Worm (Caenorhabditis elegans) whole organism, L4 larva: ENCODE measurements around the gene best-7.
"Not testable (repeated sequence)": the region's sequence is repeated elsewhere in the genome, so short reads cannot be mapped to it uniquely, and the experiment has no call there.

Experiments
- F10B5.3 ChIP-seq: sonication (generic microtip); optimal IDR thresholded peaks from 2 replicates; lab custom pipeline; 2016; ENCODE audit warnings: mild to moderate bottlenecking, missing genetic modification characterization, missing compliant biosample characterization
- T26A8.4 ChIP-seq: fragments of 200-800 bp; sonication (Bioruptor generic); IDR thresholded peaks from 2 replicates; pipeline ENCODE4 v1.3.6; 2022; ENCODE audit warnings: missing genetic modification characterization, missing compliant biosample characterization
- Y5F2A.4 ChIP-seq: fragments of 200-800 bp; sonication (Bioruptor generic); optimal IDR thresholded peaks from 2 replicates; lab custom pipeline; 2018; ENCODE audit warnings: mild to moderate bottlenecking, missing genetic modification characterization, missing compliant biosample characterization
- ZK546.5 ChIP-seq, 2 experiments: sonication (generic microtip); optimal IDR thresholded peaks; 2 replicates each; lab custom pipeline; 2017; ENCODE audit warnings: missing biosample characterization in 2 of 2, missing genetic modification characterization in 2 of 2
- aha-1 ChIP-seq: fragments of 150-350 bp; peaks from one replicate; lab custom pipeline; 2014; ENCODE audit warnings: missing biosample characterization, missing genetic modification characterization
- ama-1 ChIP-seq: fragments of 150-350 bp; optimal IDR thresholded peaks from 2 replicates; lab custom pipeline; 2014; ENCODE audit warnings: inconsistent platforms, mixed read lengths
- ceh-28 ChIP-seq: fragments of 150-350 bp; optimal IDR thresholded peaks from 2 replicates; lab custom pipeline; 2014; ENCODE audit warnings: missing biosample characterization, missing genetic modification reagents, missing genetic modification characterization
- ceh-32 ChIP-seq: sonication (generic microtip); optimal IDR thresholded peaks from 2 replicates; lab custom pipeline; 2016; ENCODE audit warnings: mild to moderate bottlenecking, missing genetic modification characterization, missing compliant biosample characterization; ENCODE audit not compliant: poor library complexity
- ceh-44 ChIP-seq: fragments of 200-800 bp; sonication (Bioruptor generic); IDR thresholded peaks from 2 replicates; pipeline ENCODE4 v1.3.6; 2022; ENCODE audit warnings: missing genetic modification reagents, missing genetic modification characterization, missing compliant biosample characterization
- ctbp-1 ChIP-seq: fragments of 200-800 bp; sonication (Bioruptor generic); IDR thresholded peaks from 2 replicates; pipeline ENCODE4 v1.3.6; 2022; ENCODE audit warnings: missing genetic modification reagents, missing genetic modification characterization, missing compliant biosample characterization
- daf-12 ChIP-seq: fragments of 150-350 bp; optimal IDR thresholded peaks from 2 replicates; lab custom pipeline; 2014; ENCODE audit warnings: missing biosample characterization, missing genetic modification reagents, missing genetic modification characterization
- daf-16 ChIP-seq, 3 experiments: sonication (generic microtip); optimal IDR thresholded peaks; 2 replicates each; lab custom pipeline; 2016 to 2017; ENCODE audit warnings: missing genetic modification characterization in 3 of 3, missing genetic modification reagents in 3 of 3, mild to moderate bottlenecking in 2 of 3, missing compliant biosample characterization in 2 of 3, missing biosample characterization in 1 of 3, moderate library complexity in 1 of 3
- dmd-6 ChIP-seq: fragments of 200-800 bp; sonication (Bioruptor generic); IDR thresholded peaks from 2 replicates; pipeline ENCODE4 v1.3.6; 2022; ENCODE audit warnings: missing genetic modification reagents, missing genetic modification characterization, missing compliant biosample characterization
- dmd-8 ChIP-seq: fragments of 200-800 bp; sonication (Bioruptor generic); IDR thresholded peaks from 2 replicates; pipeline ENCODE4 v1.3.6; 2022; ENCODE audit warnings: missing genetic modification characterization, missing compliant biosample characterization
- dve-1 ChIP-seq: sonication (generic microtip); optimal IDR thresholded peaks from 2 replicates; lab custom pipeline; 2017; ENCODE audit warnings: antibody characterized with exemption, mild to moderate bottlenecking, missing genetic modification characterization, missing compliant biosample characterization; ENCODE audit not compliant: insufficient read depth
- egl-27 ChIP-seq: sonication (generic microtip); optimal IDR thresholded peaks from 3 replicates; lab custom pipeline; 2017; ENCODE audit warnings: missing biosample characterization, missing genetic modification reagents, missing genetic modification characterization
- egl-43 ChIP-seq: fragments of 200-800 bp; sonication (Bioruptor generic); IDR thresholded peaks from 2 replicates; pipeline ENCODE4 v1.3.6; 2022; ENCODE audit warnings: missing genetic modification reagents, missing genetic modification characterization, missing compliant biosample characterization
- fkh-10 ChIP-seq: fragments of 150-350 bp; optimal IDR thresholded peaks from 2 replicates; lab custom pipeline; 2014; ENCODE audit warnings: missing biosample characterization, missing genetic modification reagents, missing genetic modification characterization
- hlh-11 ChIP-seq: fragments of 200-800 bp; sonication (Bioruptor generic); optimal IDR thresholded peaks from 2 replicates; lab custom pipeline; 2018; ENCODE audit warnings: mild to moderate bottlenecking, missing genetic modification characterization, missing compliant biosample characterization
- jun-1 ChIP-seq: fragments of 150-350 bp; optimal IDR thresholded peaks from 2 replicates; lab custom pipeline; 2014; ENCODE audit warnings: missing biosample characterization, missing genetic modification reagents, missing genetic modification characterization
- lin-1 ChIP-seq: fragments of 200-800 bp; sonication (Bioruptor generic); IDR thresholded peaks from 2 replicates; pipeline ENCODE4 v1.3.6; 2022; ENCODE audit warnings: missing genetic modification reagents, missing genetic modification characterization, missing compliant biosample characterization
- lin-15B ChIP-seq: fragments of 150-350 bp; sonication (generic microtip); optimal IDR thresholded peaks from 3 replicates; lab custom pipeline; 2014; ENCODE audit warnings: missing biosample characterization, missing genetic modification characterization
- madf-9 ChIP-seq: fragments of 200-800 bp; sonication (Bioruptor generic); conservative IDR thresholded peaks from 2 replicates; pipeline ENCODE4 v1.3.6; 2022; ENCODE audit warnings: missing genetic modification reagents, missing genetic modification characterization, missing compliant biosample characterization
- mep-1 ChIP-seq: fragments of 150-350 bp; sonication (generic microtip); optimal IDR thresholded peaks from 3 replicates; lab custom pipeline; 2014; ENCODE audit warnings: missing biosample characterization, missing genetic modification characterization
- mxl-2 ChIP-seq: fragments of 200-800 bp; sonication (Bioruptor generic); conservative IDR thresholded peaks from 2 replicates; pipeline ENCODE4 v1.3.6; 2022; ENCODE audit warnings: missing genetic modification reagents, missing genetic modification characterization, missing compliant biosample characterization
- nhr-25 ChIP-seq: sonication (generic microtip); optimal IDR thresholded peaks from 2 replicates; lab custom pipeline; 2017; ENCODE audit warnings: missing genetic modification characterization, mild to moderate bottlenecking, missing compliant biosample characterization, antibody characterized with exemption, moderate library complexity, borderline replicate concordance; ENCODE audit not compliant: insufficient read depth
- nhr-41 ChIP-seq: fragments of 200-800 bp; sonication (Bioruptor generic); IDR thresholded peaks from 2 replicates; pipeline ENCODE4 v1.3.6; 2022; ENCODE audit warnings: missing genetic modification reagents, missing genetic modification characterization, missing compliant biosample characterization
- nhr-48 ChIP-seq: sonication (generic microtip); optimal IDR thresholded peaks from 2 replicates; lab custom pipeline; 2016; ENCODE audit warnings: mild to moderate bottlenecking, missing genetic modification characterization, missing compliant biosample characterization
- nhr-77 ChIP-seq: fragments of 150-350 bp; optimal IDR thresholded peaks from 2 replicates; lab custom pipeline; 2014; ENCODE audit warnings: missing biosample characterization, missing genetic modification characterization
- php-3 ChIP-seq: fragments of 200-800 bp; sonication (Bioruptor generic); IDR thresholded peaks from 2 replicates; pipeline ENCODE4 v1.3.6; 2022; ENCODE audit warnings: missing genetic modification reagents, missing genetic modification characterization, missing compliant biosample characterization
- pqm-1 ChIP-seq: sonication (generic microtip); optimal IDR thresholded peaks from 2 replicates; lab custom pipeline; 2017; ENCODE audit warnings: missing biosample characterization, missing genetic modification characterization
- saeg-2 ChIP-seq: fragments of 200-800 bp; sonication (Bioruptor generic); IDR thresholded peaks from 2 replicates; pipeline ENCODE4 v1.3.6; 2022; ENCODE audit warnings: missing genetic modification reagents, missing genetic modification characterization, missing compliant biosample characterization
- set-16 ChIP-seq: fragments of 200-800 bp; sonication (Bioruptor generic); IDR thresholded peaks from 2 replicates; pipeline ENCODE4 v1.3.6; 2022; ENCODE audit warnings: missing genetic modification reagents, missing genetic modification characterization, missing compliant biosample characterization
- skn-1 ChIP-seq: fragments of 150-350 bp; optimal IDR thresholded peaks from 2 replicates; lab custom pipeline; 2014; ENCODE audit warnings: missing biosample characterization, missing genetic modification characterization
- snpc-4 ChIP-seq: fragments of 150-350 bp; optimal IDR thresholded peaks from 2 replicates; lab custom pipeline; 2014; ENCODE audit warnings: missing biosample characterization, missing genetic modification characterization
- spr-3 ChIP-seq: fragments of 200-800 bp; sonication (Bioruptor generic); optimal IDR thresholded peaks from 2 replicates; lab custom pipeline; 2018; ENCODE audit warnings: mild to moderate bottlenecking, missing genetic modification characterization, missing compliant biosample characterization
- tag-97 ChIP-seq: fragments of 200-800 bp; sonication (Bioruptor generic); IDR thresholded peaks from 2 replicates; pipeline ENCODE4 v1.3.6; 2022; ENCODE audit warnings: missing genetic modification characterization, missing compliant biosample characterization
- unc-62 ChIP-seq, 3 experiments: fragments of 150-350 bp in 1 of 3; sonication (generic microtip); optimal IDR thresholded peaks in 2 of 3; peaks in 1 of 3; 1 replicate in 1 of 3; 2 replicates in 2 of 3; lab custom pipeline; 2014 to 2017; ENCODE audit warnings: missing biosample characterization in 3 of 3, missing genetic modification characterization in 3 of 3, missing genetic modification reagents in 3 of 3, missing genotype in 1 of 3
- zag-1 ChIP-seq: fragments of 150-350 bp; optimal IDR thresholded peaks from 2 replicates; lab custom pipeline; 2014; ENCODE audit warnings: missing biosample characterization, missing genetic modification characterization
- zfp-3 ChIP-seq: fragments of 200-800 bp; sonication (Bioruptor generic); conservative IDR thresholded peaks from 2 replicates; pipeline ENCODE4 v1.3.6; 2022; ENCODE audit warnings: missing genetic modification reagents, missing genetic modification characterization, missing compliant biosample characterization
- ztf-11 ChIP-seq: fragments of 150-350 bp; optimal IDR thresholded peaks from 2 replicates; lab custom pipeline; 2014; ENCODE audit warnings: missing biosample characterization, missing genetic modification characterization

The best-7 gene

DNA sequence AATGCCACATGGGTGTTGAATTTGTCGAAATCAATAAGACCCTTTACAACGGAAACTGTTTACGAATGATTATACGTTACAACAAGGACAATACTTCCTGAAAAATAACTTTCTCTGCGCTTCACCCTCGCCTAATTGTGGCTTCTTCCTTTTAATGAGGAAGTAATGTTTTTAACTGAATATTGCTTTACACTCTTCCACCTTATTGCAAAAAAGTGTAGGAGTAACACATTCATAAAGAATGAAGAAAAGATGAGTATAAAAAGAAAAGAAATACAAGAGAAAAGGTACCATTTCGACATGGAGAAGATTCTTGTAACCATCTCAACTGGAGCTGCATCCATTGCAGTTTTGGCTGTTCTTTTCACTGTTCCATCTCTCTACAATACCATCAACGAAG, 33.0 kb upstream of the best-7 start, which contains the start of gene col-126:
col-126 (plus strand) TSS at position 301 of the 400 bp plus-strand sequence.
- TF ChIP-seq dve-1; spr-3 (GFP tag; lab: Kevin White, UChicago); ctbp-1 (GFP tag; lab: Robert Waterston, UW): not testable (repeated sequence)
- TF ChIP-seq, all 104 proteins: peak for 0; not testable (repeated sequence) for 104

DNA sequence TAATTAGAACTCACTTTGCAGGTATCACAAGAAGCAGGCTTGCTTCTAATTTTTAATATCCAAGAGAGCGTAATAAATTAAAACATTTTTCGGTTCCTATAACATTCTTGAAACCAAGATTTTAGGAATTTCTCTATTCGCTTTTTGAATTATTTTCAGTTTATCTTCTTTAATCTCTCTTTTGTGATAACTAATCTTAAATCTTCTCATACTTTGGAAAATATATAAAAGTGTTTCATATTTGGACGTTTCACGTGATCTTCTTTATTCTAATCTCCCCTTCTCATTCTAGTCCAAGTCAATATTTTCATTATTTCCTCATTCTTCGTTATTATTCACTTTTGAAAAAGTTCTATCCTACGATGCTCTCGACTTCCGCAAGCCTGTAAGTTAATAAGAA, 31.4 kb upstream of the best-7 start, which contains the start of gene F54D1.1:
F54D1.1 (plus strand) TSS at position 301 of the 400 bp plus-strand sequence.
- TF ChIP-seq madf-9 (GFP tag; lab: Robert Waterston, UW) (no peak), ceh-32 (tag; lab: Kevin White, UChicago) (no peak), zfp-3 (GFP tag; lab: Robert Waterston, UW) (no peak)

DNA sequence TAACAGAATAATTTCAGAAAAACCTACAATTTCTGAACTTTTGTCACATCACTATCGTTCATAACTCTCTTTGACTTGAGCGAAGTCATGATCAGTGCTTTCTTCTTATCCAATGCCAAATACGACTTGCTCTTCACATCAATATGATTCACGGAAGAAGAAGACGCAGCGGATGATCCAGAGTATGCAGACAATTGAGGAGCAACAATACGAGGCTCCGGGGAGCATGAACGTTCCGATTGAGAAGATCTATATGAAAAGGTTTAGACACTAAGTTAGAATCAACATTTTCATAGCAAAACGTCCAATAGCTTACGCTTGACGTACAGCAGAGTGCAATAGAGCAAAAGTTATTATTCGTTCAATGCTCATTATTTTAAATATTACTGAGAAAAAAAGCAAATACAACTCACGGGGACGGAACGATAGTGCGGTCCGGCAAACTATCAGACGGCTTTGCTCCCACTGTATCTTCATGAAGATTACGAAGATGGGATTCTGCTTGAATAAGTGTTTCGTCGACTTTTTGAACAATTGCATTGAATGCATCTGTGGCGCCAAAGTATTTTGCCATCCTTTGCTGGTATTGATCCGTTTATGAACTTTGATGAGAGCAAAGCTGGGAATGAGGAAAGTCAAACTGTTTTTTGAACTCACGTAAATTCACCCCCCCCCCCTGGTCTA, 30.6 kb upstream of the best-7 start, which contains the start of gene C05C12.5:
C05C12.5 (minus strand) TSS at position 642 of the 684 bp plus-strand sequence.
- TF ChIP-seq aha-1 (tag; lab: Kevin White, UChicago), result peak; percentile 91
- TF ChIP-seq php-3 (GFP tag; lab: Robert Waterston, UW), result no peak
- peak in 1 of 2 experiments; percentile 88 for TF ChIP-seq unc-62 (GFP tag; optimal IDR thresholded peaks at IDR 0.05 in 1 of 2; lab: Kevin White, UChicago)
- TF ChIP-seq unc-62 (tag; optimal IDR thresholded peaks at IDR 0.05; lab: Kevin White, UChicago), result no peak

DNA sequence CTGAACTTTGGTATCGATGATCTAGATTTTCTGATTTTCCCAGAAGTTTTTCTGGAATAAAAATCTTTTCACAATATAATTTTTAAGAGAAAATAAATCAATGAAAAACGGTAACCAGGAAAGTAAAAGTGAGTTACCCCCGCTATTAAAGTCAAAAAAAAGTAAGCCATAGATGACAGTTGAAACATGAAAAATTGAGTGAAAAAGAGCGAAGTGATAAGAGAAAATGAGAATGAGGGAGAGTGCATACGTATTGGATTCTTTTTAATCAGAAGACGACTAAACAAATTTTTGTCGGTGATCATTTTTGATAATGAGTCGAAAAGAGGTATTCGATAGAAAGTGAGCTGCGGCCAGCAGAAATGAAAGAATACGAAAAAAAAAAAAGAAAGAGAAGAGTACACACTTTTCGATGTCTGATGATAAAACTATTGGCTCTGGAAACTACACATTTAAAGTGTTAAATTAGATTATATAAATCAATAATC, 29.4 kb upstream of the best-7 start, which contains the start of gene gtl-1:
gtl-1 (minus strand) TSS at position 51 of the 488 bp plus-strand sequence.
- no peak for TF ChIP-seq lin-1 (GFP tag; lab: Robert Waterston, UW)
- TF ChIP-seq ZK546.5 (tag; optimal IDR thresholded peaks at IDR 0.05; lab: Kevin White, UChicago), result no peak
- TF ChIP-seq jun-1, result no peak
- TF ChIP-seq ztf-11, result no peak
- no peak for TF ChIP-seq F10B5.3 (tag; lab: Kevin White, UChicago)
- TF ChIP-seq spr-3 (GFP tag; lab: Kevin White, UChicago), result no peak
- no peak for TF ChIP-seq nhr-25
- TF ChIP-seq daf-16 (GFP tag; optimal IDR thresholded peaks at IDR 0.05; lab: Kevin White, UChicago), result no peak
- peak; percentile 37 for TF ChIP-seq daf-16 (tag; optimal IDR thresholded peaks at IDR 0.05; lab: Kevin White, UChicago)
- TF ChIP-seq T26A8.4 (GFP tag; lab: Robert Waterston, UW), result no peak
- TF ChIP-seq ceh-44 (GFP tag; lab: Robert Waterston, UW), result no peak
- no peak for TF ChIP-seq ceh-32 (tag; lab: Kevin White, UChicago)
- TF ChIP-seq Y5F2A.4 (GFP tag; lab: Kevin White, UChicago), result no peak
- TF ChIP-seq dmd-6, result peak; percentile 73
- TF ChIP-seq daf-12 (tag; lab: Kevin White, UChicago), result no peak
- TF ChIP-seq saeg-2 (GFP tag; lab: Robert Waterston, UW), result no peak
- no peak for TF ChIP-seq ama-1 (lab: Kevin White, UChicago)
- TF ChIP-seq nhr-48 (tag; lab: Kevin White, UChicago), result no peak
- TF ChIP-seq mxl-2 (GFP tag; lab: Robert Waterston, UW), result no peak
- TF ChIP-seq nhr-77 (tag; lab: Kevin White, UChicago), result no peak
- TF ChIP-seq ceh-28, result no peak
- peak; percentile 96 for TF ChIP-seq pqm-1 (tag; lab: Kevin White, UChicago)
- no peak for TF ChIP-seq zag-1 (tag; lab: Kevin White, UChicago)
- no peak for TF ChIP-seq skn-1
- TF ChIP-seq tag-97, result no peak
- no peak for TF ChIP-seq fkh-10 (GFP tag; lab: Kevin White, UChicago)
- TF ChIP-seq hlh-11 (tag; lab: Kevin White, UChicago), result peak; percentile 45
- TF ChIP-seq set-16, result no peak
- TF ChIP-seq snpc-4 (tag; lab: Kevin White, UChicago), result no peak
- no peak for TF ChIP-seq dmd-8 (GFP tag; lab: Robert Waterston, UW)
- TF ChIP-seq egl-43 (GFP tag; lab: Robert Waterston, UW), result no peak
- no peak for TF ChIP-seq lin-15B (tag; lab: Kevin White, UChicago)
- no peak for TF ChIP-seq egl-27
- TF ChIP-seq aha-1 (tag; lab: Kevin White, UChicago), result no peak
- TF ChIP-seq mep-1, result no peak
- TF ChIP-seq unc-62 (GFP tag; optimal IDR thresholded peaks at IDR 0.05 in 1 of 2; lab: Kevin White, UChicago), result peak in 1 of 2 experiments; percentile 38
- no peak for TF ChIP-seq unc-62 (tag; optimal IDR thresholded peaks at IDR 0.05; lab: Kevin White, UChicago)
- no peak for TF ChIP-seq nhr-41 (GFP tag; lab: Robert Waterston, UW)
- TF ChIP-seq dve-1, result peak; percentile 18
